Worm (Caenorhabditis elegans): ENCODE data around the gene ZK666.1.

DNA sequence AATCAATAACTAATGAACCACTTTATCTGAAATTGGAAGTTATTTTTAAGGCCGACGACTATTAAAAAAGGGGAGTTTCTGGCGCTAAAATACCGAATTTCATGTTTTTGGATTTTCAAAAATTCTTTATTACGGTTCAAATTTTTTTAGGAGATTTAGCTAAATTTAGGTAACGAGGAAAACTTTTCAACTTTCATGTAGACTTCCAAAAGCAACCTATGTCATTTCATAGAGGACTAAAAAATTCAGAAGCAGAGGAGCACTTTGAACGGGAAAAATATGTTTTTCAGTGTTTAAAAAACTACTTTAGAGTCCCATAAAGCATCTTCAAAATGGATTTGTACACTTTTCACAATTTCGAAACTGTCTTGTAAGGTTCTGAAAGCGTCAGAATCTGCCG, 42.2 kb upstream of the ZK666.1 start:
- TF ChIP-seq tbx-2 (tag; optimal IDR thresholded peaks at IDR 0.05) (no peak), rnt-1 (tag; optimal IDR thresholded peaks at IDR 0.05) (no peak), dve-1 (tag; optimal IDR thresholded peaks at IDR 0.05) (no peak), ceh-2 (tag; optimal IDR thresholded peaks at IDR 0.05) (no peak), elt-4 (tag; optimal IDR thresholded peaks at IDR 0.05) (no peak), gmeb-2 (tag; optimal IDR thresholded peaks at IDR 0.05) (no peak)

Data from whole organism, late embryonic.